Worm (Caenorhabditis elegans): ENCODE results near the gene srlf-35.

Gene srlf-35

DNA sequence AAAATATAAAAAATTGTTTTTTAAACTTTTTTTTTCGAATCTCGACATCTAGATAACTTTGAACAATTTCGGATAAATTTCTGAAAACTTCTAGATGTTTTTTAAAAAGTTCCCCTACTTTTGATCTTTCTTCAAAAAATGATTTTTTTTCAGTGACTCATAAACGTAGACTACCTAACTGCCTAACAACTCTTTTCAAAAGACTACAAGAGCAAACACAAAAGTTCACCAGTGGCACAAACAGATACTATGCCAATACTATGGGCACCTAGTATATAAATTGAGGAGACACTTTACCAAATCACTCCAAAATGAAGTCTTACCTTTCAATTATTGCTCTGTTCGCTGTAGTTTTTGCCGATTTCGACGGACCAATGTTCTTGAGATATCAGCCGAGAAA is at the start of gene srlf-35:
srlf-35 (plus strand) TSS at position 301 of the 400 bp plus-strand sequence.
- no peak for TF ChIP-seq hlh-11 (tag; optimal IDR thresholded peaks at IDR 0.05)
- TF ChIP-seq ceh-28 (tag; optimal IDR thresholded peaks at IDR 0.05) = no peak
- TF ChIP-seq attf-4 (tag; optimal IDR thresholded peaks at IDR 0.05) = no peak

DNA sequence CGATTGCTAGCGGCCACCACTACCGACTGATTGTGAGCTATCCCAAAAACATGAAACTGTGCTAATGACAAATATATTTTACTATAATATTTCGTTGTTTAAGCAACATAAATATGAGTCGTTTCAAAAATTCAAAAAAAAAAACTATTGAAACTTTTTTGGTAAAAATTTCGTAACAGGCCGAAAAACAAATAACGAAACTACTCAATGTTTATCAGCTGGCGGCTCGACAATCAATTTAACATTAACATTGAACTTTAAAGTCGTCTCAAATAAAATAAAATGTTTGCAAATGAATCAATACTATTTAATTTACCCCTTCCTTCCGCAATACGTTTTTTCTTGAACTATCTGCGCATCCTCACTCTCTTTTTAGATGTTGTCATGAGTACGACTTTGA is 46.0 kb upstream of the srlf-35 start:
- TF ChIP-seq zfp-2 (tag; optimal IDR thresholded peaks at IDR 0.05) (no peak), ceh-28 (tag; optimal IDR thresholded peaks at IDR 0.05) (no peak), jun-1 (tag; optimal IDR thresholded peaks at IDR 0.05) (no peak), nhr-10 (tag; optimal IDR thresholded peaks at IDR 0.05) (no peak), nhr-76 (tag; optimal IDR thresholded peaks at IDR 0.05) (no peak), rbr-2 (tag; optimal IDR thresholded peaks at IDR 0.05) (no peak), lim-7 (GFP tag; IDR thresholded peaks at IDR 0.05) (no peak), set-16 (GFP tag; IDR thresholded peaks at IDR 0.05) (no peak), arid-1 (GFP tag; conservative IDR thresholded peaks at IDR 0.05) (no peak), pqm-1 (tag; optimal IDR thresholded peaks at IDR 0.05) (peak; percentile 18), nhr-28 (tag; optimal IDR thresholded peaks at IDR 0.05) (peak; percentile 36), mes-2 (tag; optimal IDR thresholded peaks at IDR 0.05; ENCODE audit: poor library complexity, severe bottlenecking) (no peak), hmg-1.1 (GFP tag; IDR thresholded peaks at IDR 0.05) (no peak), php-3 (GFP tag; IDR thresholded peaks at IDR 0.05) (no peak), ces-1 (GFP tag; optimal IDR thresholded peaks at IDR 0.05) (no peak), hlh-30 (tag; optimal IDR thresholded peaks at IDR 0.05; ENCODE audit: insufficient read depth) (no peak), dve-1 (tag; optimal IDR thresholded peaks at IDR 0.05; ENCODE audit: insufficient read depth) (peak; percentile 23), ctbp-1 (GFP tag; IDR thresholded peaks at IDR 0.05) (no peak), fkh-10 (GFP tag; optimal IDR thresholded peaks at IDR 0.05) (no peak), snpc-1.2 (GFP tag; IDR thresholded peaks at IDR 0.05) (no peak), Y105C5A.15 (GFP tag; IDR thresholded peaks at IDR 0.05) (no peak), ztf-7 (tag; optimal IDR thresholded peaks at IDR 0.05) (no peak), ZK546.5 (tag; optimal IDR thresholded peaks at IDR 0.05) (no peak), nhr-77 (tag; optimal IDR thresholded peaks at IDR 0.05) (no peak), mdt-29 (GFP tag; IDR thresholded peaks at IDR 0.05) (no peak), zip-2 (tag; optimal IDR thresholded peaks at IDR 0.05) (no peak), snpc-4 (tag; optimal IDR thresholded peaks at IDR 0.05) (no peak), nhr-111 (GFP tag; optimal IDR thresholded peaks at IDR 0.05) (no peak), nhr-11 (tag; optimal IDR thresholded peaks at IDR 0.05) (no peak), aha-1 (tag) (no peak), hif-1 (tag; optimal IDR thresholded peaks at IDR 0.05) (no peak), daf-16 (GFP tag; optimal IDR thresholded peaks at IDR 0.05) (no peak), daf-16 (tag; optimal IDR thresholded peaks at IDR 0.05) (peak; percentile 62), aly-2 (tag; optimal IDR thresholded peaks at IDR 0.05) (no peak), unc-62 (GFP tag; optimal IDR thresholded peaks at IDR 0.05 in 1 of 2) (no peak), unc-62 (tag; optimal IDR thresholded peaks at IDR 0.05) (no peak)

DNA sequence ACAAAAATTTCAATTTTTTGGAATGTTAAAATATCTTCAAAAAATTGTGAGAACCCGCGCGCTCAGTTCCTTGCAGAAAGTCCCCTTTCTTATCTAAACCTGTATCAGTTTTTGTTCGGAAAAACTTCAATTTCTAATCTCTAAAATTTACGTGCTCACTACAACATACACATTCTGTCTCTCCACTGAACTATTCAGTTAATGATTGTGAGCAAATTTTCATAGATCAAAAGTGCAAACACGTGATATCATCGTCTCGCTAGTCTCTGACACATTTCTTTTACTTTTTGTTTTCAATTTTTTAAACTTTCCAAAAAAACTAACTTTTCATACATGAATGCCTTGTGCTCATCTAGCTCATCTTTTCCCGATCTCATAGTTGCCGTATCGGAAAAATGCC is 44.4 kb upstream of the srlf-35 start, which contains the start of gene nhr-203:
nhr-203 (plus strand) TSS at position 332 of the 400 bp plus-strand sequence.
- peak; percentile 99 for TF ChIP-seq nhr-28 (tag; optimal IDR thresholded peaks at IDR 0.05)
- TF ChIP-seq nhr-10 (tag; optimal IDR thresholded peaks at IDR 0.05) = no peak
- TF ChIP-seq nhr-111 (GFP tag; optimal IDR thresholded peaks at IDR 0.05) = no peak
- TF ChIP-seq dve-1 (tag; optimal IDR thresholded peaks at IDR 0.05; ENCODE audit: insufficient read depth) = peak; percentile 80
- no peak for TF ChIP-seq set-16 (GFP tag; IDR thresholded peaks at IDR 0.05)
- peak; percentile 63 for TF ChIP-seq hlh-11 (tag; optimal IDR thresholded peaks at IDR 0.05)
- TF ChIP-seq F37D6.2 (tag; optimal IDR thresholded peaks at IDR 0.05) = no peak
- TF ChIP-seq nhr-77 (tag; optimal IDR thresholded peaks at IDR 0.05) = peak; percentile 66
- TF ChIP-seq nhr-48 (tag; optimal IDR thresholded peaks at IDR 0.05) = peak; percentile 49
- TF ChIP-seq lsy-2 (tag; optimal IDR thresholded peaks at IDR 0.05) = peak in 1 of 2 experiments; percentile 6
- TF ChIP-seq php-3 (GFP tag; IDR thresholded peaks at IDR 0.05) = peak; percentile 76
- TF ChIP-seq hif-1 (tag; optimal IDR thresholded peaks at IDR 0.05) = peak in 1 of 2 experiments; percentile 14
- peak; percentile 89 for TF ChIP-seq dmd-6 (GFP tag; IDR thresholded peaks at IDR 0.05)
- TF ChIP-seq pqm-1 (tag; optimal IDR thresholded peaks at IDR 0.05) = peak; percentile 62
- peak; percentile 60 for TF ChIP-seq hlh-30 (tag; optimal IDR thresholded peaks at IDR 0.05; ENCODE audit: insufficient read depth)
- TF ChIP-seq nhr-102 (tag; optimal IDR thresholded peaks at IDR 0.05) = peak; percentile 35
- peak; percentile 39 for TF ChIP-seq mes-2 (tag; optimal IDR thresholded peaks at IDR 0.05; ENCODE audit: poor library complexity, severe bottlenecking)
- no peak for TF ChIP-seq lin-15B (tag; optimal IDR thresholded peaks at IDR 0.05)
- no peak for TF ChIP-seq nhr-6 (tag; optimal IDR thresholded peaks at IDR 0.05)
- TF ChIP-seq jun-1 (tag; optimal IDR thresholded peaks at IDR 0.05) = no peak
- TF ChIP-seq daf-16 (GFP tag; optimal IDR thresholded peaks at IDR 0.05) = no peak
- peak; percentile 81 for TF ChIP-seq daf-16 (tag; optimal IDR thresholded peaks at IDR 0.05)
- TF ChIP-seq zfp-3 (GFP tag; conservative IDR thresholded peaks at IDR 0.05) = no peak
